Worm (Caenorhabditis elegans) whole organism, young adult: Measurements from ENCODE around the gene avr-15.

Experiments
- B0035.1 ChIP-seq: sonication (generic microtip); optimal IDR thresholded peaks from 2 replicates; lab custom pipeline; 2016; ENCODE audit warnings: missing genetic modification characterization, mild to moderate bottlenecking, missing compliant biosample characterization, missing genotype, missing genetic modification reagents
- F10E7.11 ChIP-seq: sonication (generic microtip); optimal IDR thresholded peaks from 2 replicates; lab custom pipeline; 2017; ENCODE audit warnings: mild to moderate bottlenecking, missing genetic modification characterization, moderate library complexity, missing compliant biosample characterization
- F22D6.2 ChIP-seq: sonication (generic microtip); optimal IDR thresholded peaks from 2 replicates; lab custom pipeline; 2016; ENCODE audit warnings: mild to moderate bottlenecking, missing genetic modification characterization, missing compliant biosample characterization
- F33H1.4 ChIP-seq: fragments of 200-800 bp; sonication (Bioruptor generic); IDR thresholded peaks from 2 replicates; pipeline ENCODE4 v1.3.6; 2022; ENCODE audit warnings: missing genetic modification reagents, missing genetic modification characterization, missing compliant biosample characterization
- T07F8.4 ChIP-seq: sonication (generic microtip); optimal IDR thresholded peaks from 2 replicates; lab custom pipeline; 2016; ENCODE audit warnings: mild to moderate bottlenecking, missing genetic modification characterization, moderate library complexity, missing compliant biosample characterization
- aptf-2 ChIP-seq: fragments of 200-800 bp; sonication (Bioruptor generic); conservative IDR thresholded peaks from 2 replicates; pipeline ENCODE4 v1.3.6; 2022; ENCODE audit warnings: missing genetic modification reagents, missing genetic modification characterization, missing compliant biosample characterization
- athp-1 ChIP-seq: sonication (generic microtip); optimal IDR thresholded peaks from 2 replicates; lab custom pipeline; 2017; ENCODE audit warnings: mild to moderate bottlenecking, missing genetic modification characterization, missing compliant biosample characterization
- attf-6 ChIP-seq: fragments of 200-800 bp; sonication (Bioruptor generic); IDR thresholded peaks from 2 replicates; pipeline ENCODE4 v1.3.6; 2022; ENCODE audit warnings: missing genetic modification reagents, missing genetic modification characterization, missing compliant biosample characterization
- ccch-3 ChIP-seq: fragments of 200-800 bp; sonication (Bioruptor generic); optimal IDR thresholded peaks from 2 replicates; lab custom pipeline; 2018; ENCODE audit warnings: mild to moderate bottlenecking, missing genetic modification characterization, missing compliant biosample characterization
- cebp-2 ChIP-seq: fragments of 200-800 bp; sonication (Bioruptor generic); IDR thresholded peaks from 2 replicates; pipeline ENCODE4 v1.3.6; 2022; ENCODE audit warnings: missing genetic modification characterization, missing compliant biosample characterization
- ceh-27 ChIP-seq: fragments of 200-800 bp; sonication (Bioruptor generic); optimal IDR thresholded peaks from 2 replicates; lab custom pipeline; 2018; ENCODE audit warnings: mild to moderate bottlenecking, missing genetic modification characterization, moderate library complexity, missing compliant biosample characterization
- ceh-40 ChIP-seq: fragments of 200-800 bp; sonication (Bioruptor generic); IDR thresholded peaks from 2 replicates; pipeline ENCODE4 v1.3.6; 2022; ENCODE audit warnings: missing genetic modification characterization, missing compliant biosample characterization
- ceh-58 ChIP-seq: fragments of 200-800 bp; sonication (Bioruptor generic); IDR thresholded peaks from 2 replicates; pipeline ENCODE4 v1.3.6; 2022; ENCODE audit warnings: missing genetic modification characterization, missing compliant biosample characterization
- ceh-91 ChIP-seq: fragments of 200-800 bp; sonication (Bioruptor generic); IDR thresholded peaks from 2 replicates; pipeline ENCODE4 v1.3.6; 2022; ENCODE audit warnings: missing genetic modification reagents, missing genetic modification characterization, missing compliant biosample characterization
- chd-7 ChIP-seq: sonication (generic microtip); optimal IDR thresholded peaks from 2 replicates; lab custom pipeline; 2016; ENCODE audit warnings: mild to moderate bottlenecking, missing genetic modification characterization, moderate library complexity, missing compliant biosample characterization
- efl-1 ChIP-seq: fragments of 150-350 bp; optimal IDR thresholded peaks from 2 replicates; lab custom pipeline; 2014; ENCODE audit warnings: missing biosample characterization, missing genetic modification reagents, missing genetic modification characterization
- egl-44 ChIP-seq: fragments of 200-800 bp; sonication (Bioruptor generic); IDR thresholded peaks from 2 replicates; pipeline ENCODE4 v1.3.6; 2022; ENCODE audit warnings: missing genetic modification reagents, missing genetic modification characterization, missing compliant biosample characterization
- egrh-3 ChIP-seq: fragments of 200-800 bp; sonication (Bioruptor generic); IDR thresholded peaks from 2 replicates; pipeline ENCODE4 v1.3.6; 2022; ENCODE audit warnings: missing genetic modification reagents, missing genetic modification characterization, missing compliant biosample characterization
- ekl-4 ChIP-seq: fragments of 200-800 bp; sonication (Bioruptor generic); IDR thresholded peaks from 2 replicates; pipeline ENCODE4 v1.3.6; 2022; ENCODE audit warnings: missing genetic modification reagents, missing genetic modification characterization, missing compliant biosample characterization
- him-1 ChIP-seq: sonication (generic microtip); optimal IDR thresholded peaks from 2 replicates; lab custom pipeline; 2016; ENCODE audit warnings: missing genotype, missing genetic modification reagents, missing genetic modification characterization, missing compliant biosample characterization
- hlh-26 ChIP-seq: fragments of 200-800 bp; sonication (Bioruptor generic); conservative IDR thresholded peaks from 2 replicates; pipeline ENCODE4 v1.3.6; 2022; ENCODE audit warnings: missing genetic modification reagents, missing genetic modification characterization, missing compliant biosample characterization
- hmg-1.2 ChIP-seq: fragments of 200-800 bp; sonication (Bioruptor generic); IDR thresholded peaks from 2 replicates; pipeline ENCODE4 v1.3.6; 2022; ENCODE audit warnings: missing genetic modification reagents, missing genetic modification characterization, missing compliant biosample characterization
- hmg-20 ChIP-seq: fragments of 200-800 bp; sonication (Bioruptor generic); IDR thresholded peaks from 2 replicates; pipeline ENCODE4 v1.3.6; 2022; ENCODE audit warnings: missing genetic modification reagents, missing genetic modification characterization, missing compliant biosample characterization
- lag-1 ChIP-seq: fragments of 200-800 bp; sonication (Bioruptor generic); IDR thresholded peaks from 2 replicates; pipeline ENCODE4 v1.3.6; 2022; ENCODE audit warnings: missing genetic modification reagents, missing genetic modification characterization, missing compliant biosample characterization
- let-526 ChIP-seq: fragments of 200-800 bp; sonication (Bioruptor generic); IDR thresholded peaks from 2 replicates; pipeline ENCODE4 v1.3.6; 2022; ENCODE audit warnings: missing genetic modification reagents, missing genetic modification characterization, missing compliant biosample characterization
- let-607 ChIP-seq, 2 experiments: fragments of 200-800 bp in 1 of 2; sonication (Bioruptor generic) in 1 of 2; sonication (generic microtip) in 1 of 2; optimal IDR thresholded peaks; 2 replicates each; lab custom pipeline; 2016 to 2018; ENCODE audit warnings: mild to moderate bottlenecking in 2 of 2, missing compliant biosample characterization in 2 of 2, missing genetic modification characterization in 2 of 2, moderate library complexity in 2 of 2, missing genotype in 1 of 2
- lin-35 ChIP-seq, 3 experiments: fragments of 150-350 bp in 2 of 3; sonication (generic microtip) in 1 of 3; optimal IDR thresholded peaks; 2 replicates each; lab custom pipeline; 2014 to 2018; ENCODE audit warnings: missing biosample characterization in 3 of 3, missing genetic modification characterization in 3 of 3, missing genetic modification reagents in 3 of 3
- lin-40 ChIP-seq: sonication (generic microtip); optimal IDR thresholded peaks from 2 replicates; lab custom pipeline; 2016; ENCODE audit warnings: missing genetic modification characterization, mild to moderate bottlenecking, missing compliant biosample characterization, missing genotype, missing genetic modification reagents
- lir-1 ChIP-seq: fragments of 200-800 bp; sonication (Bioruptor generic); conservative IDR thresholded peaks from 2 replicates; pipeline ENCODE4 v1.3.6; 2022; ENCODE audit warnings: missing genetic modification reagents, missing genetic modification characterization, missing compliant biosample characterization
- madf-10 ChIP-seq: sonication (generic microtip); optimal IDR thresholded peaks from 2 replicates; lab custom pipeline; 2016; ENCODE audit warnings: mild to moderate bottlenecking, missing genetic modification characterization, missing compliant biosample characterization
- madf-8 ChIP-seq: fragments of 200-800 bp; sonication (Bioruptor generic); conservative IDR thresholded peaks from 2 replicates; pipeline ENCODE4 v1.3.6; 2022; ENCODE audit warnings: missing genetic modification reagents, missing genetic modification characterization, missing compliant biosample characterization
- mcd-1 ChIP-seq: fragments of 200-800 bp; sonication (Bioruptor generic); IDR thresholded peaks from 2 replicates; pipeline ENCODE4 v1.3.6; 2022; ENCODE audit warnings: missing genetic modification reagents, missing genetic modification characterization, missing compliant biosample characterization
- nhr-80 ChIP-seq: sonication (generic microtip); optimal IDR thresholded peaks from 2 replicates; lab custom pipeline; 2016; ENCODE audit warnings: missing genetic modification characterization, missing compliant biosample characterization
- pbrm-1 ChIP-seq: fragments of 200-800 bp; sonication (Bioruptor generic); IDR thresholded peaks from 2 replicates; pipeline ENCODE4 v1.3.6; 2022; ENCODE audit warnings: missing genetic modification reagents, missing genetic modification characterization, missing compliant biosample characterization
- rec-8 ChIP-seq, 2 experiments: sonication (generic microtip); optimal IDR thresholded peaks; 2 replicates each; lab custom pipeline; 2016; ENCODE audit warnings: mild to moderate bottlenecking in 2 of 2, missing genetic modification characterization in 2 of 2, missing genetic modification reagents in 2 of 2, missing genotype in 2 of 2, missing biosample characterization in 1 of 2, missing compliant biosample characterization in 1 of 2, moderate library complexity in 1 of 2
- sea-2 ChIP-seq: fragments of 200-800 bp; sonication (Bioruptor generic); IDR thresholded peaks from 2 replicates; pipeline ENCODE4 v1.3.6; 2022; ENCODE audit warnings: missing genetic modification characterization, missing compliant biosample characterization
- snpc-1.1 ChIP-seq: sonication (generic microtip); optimal IDR thresholded peaks from 2 replicates; lab custom pipeline; 2017; ENCODE audit warnings: missing genetic modification characterization, mild to moderate bottlenecking, missing compliant biosample characterization, antibody characterized with exemption, moderate library complexity, missing genotype, missing genetic modification reagents; ENCODE audit not compliant: insufficient read depth
- snpc-4 ChIP-seq, 5 experiments: fragments of 150-350 bp in 1 of 5; sonication (generic microtip) in 4 of 5; optimal IDR thresholded peaks; 2 replicates each; lab custom pipeline; 2014 to 2018; ENCODE audit warnings: missing genetic modification characterization in 5 of 5, missing biosample characterization in 3 of 5, antibody characterized with exemption in 2 of 5, mild to moderate bottlenecking in 2 of 5, missing compliant biosample characterization in 2 of 5, missing genotype in 2 of 5, moderate library complexity in 2 of 5, missing genetic modification reagents in 1 of 5
- somi-1 ChIP-seq: fragments of 200-800 bp; sonication (Bioruptor generic); optimal IDR thresholded peaks from 2 replicates; lab custom pipeline; 2018; ENCODE audit warnings: mild to moderate bottlenecking, missing genetic modification characterization, missing compliant biosample characterization
- tbp1 ChIP-seq: fragments of 200-800 bp; sonication (Bioruptor generic); optimal IDR thresholded peaks from 2 replicates; lab custom pipeline; 2018; ENCODE audit warnings: mild to moderate bottlenecking, missing genetic modification characterization, missing compliant biosample characterization
- tlf-1 ChIP-seq: fragments of 200-800 bp; sonication (Bioruptor generic); optimal IDR thresholded peaks from 2 replicates; lab custom pipeline; 2018; ENCODE audit warnings: mild to moderate bottlenecking, missing genetic modification characterization, missing compliant biosample characterization
- unc-130 ChIP-seq: sonication (generic microtip); optimal IDR thresholded peaks from 2 replicates; lab custom pipeline; 2016; ENCODE audit warnings: missing genetic modification reagents, missing genetic modification characterization, missing compliant biosample characterization
- xnd-1 ChIP-seq: sonication (generic microtip); optimal IDR thresholded peaks from 2 replicates; lab custom pipeline; 2016; ENCODE audit warnings: missing genotype, missing genetic modification reagents, missing genetic modification characterization, missing compliant biosample characterization
- ztf-22 ChIP-seq: fragments of 200-800 bp; sonication (Bioruptor generic); optimal IDR thresholded peaks from 2 replicates; lab custom pipeline; 2018; ENCODE audit warnings: mild to moderate bottlenecking, missing genetic modification characterization, moderate library complexity, missing compliant biosample characterization
- ztf-28 ChIP-seq: fragments of 200-800 bp; sonication (Bioruptor generic); IDR thresholded peaks from 2 replicates; pipeline ENCODE4 v1.3.6; 2022; ENCODE audit warnings: missing genetic modification reagents, missing genetic modification characterization, missing compliant biosample characterization
- ztf-6 ChIP-seq: fragments of 200-800 bp; sonication (Bioruptor generic); IDR thresholded peaks from 2 replicates; pipeline ENCODE4 v1.3.6; 2022; ENCODE audit warnings: missing genetic modification reagents, missing genetic modification characterization, missing compliant biosample characterization

avr-15 gene

DNA sequence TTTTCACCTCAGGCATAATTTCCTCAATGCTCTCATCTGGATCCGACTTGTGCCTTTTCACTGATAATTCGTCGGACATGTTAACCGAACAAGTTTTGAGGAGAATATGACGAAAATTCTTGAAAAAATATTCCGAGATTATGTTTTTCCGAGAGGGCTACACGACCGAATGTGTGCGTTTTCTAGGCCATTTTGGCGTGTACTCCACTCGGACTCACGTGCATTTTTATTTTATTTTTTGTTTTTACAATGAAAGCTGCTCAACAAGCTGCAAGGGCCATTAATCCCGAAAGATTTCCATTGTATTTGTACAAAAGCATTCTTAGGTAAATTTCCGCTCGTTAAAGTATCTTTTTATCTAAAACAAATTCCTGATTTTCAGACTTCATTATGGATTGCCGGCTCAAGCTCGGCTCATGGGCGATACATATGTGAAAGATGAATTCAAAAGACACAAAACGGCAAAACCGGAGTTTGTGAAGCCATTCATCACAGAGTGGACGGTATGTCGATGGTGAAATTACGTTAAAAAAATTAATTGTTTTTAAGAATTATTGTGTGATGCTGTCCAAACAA, 43.2 kb downstream of the avr-15 start, which contains the start of the genes F25H9.6 and F25H9.7 (continued):
- no peak; the same call in 1 of the 2 replicates for TF ChIP-seq egrh-3 (GFP tag; lab: Robert Waterston, UW)
- TF ChIP-seq snpc-4 (GFP tag; optimal IDR thresholded peaks at IDR 0.05; lab: Kevin White, UChicago): no peak
- TF ChIP-seq snpc-4 (tag; optimal IDR thresholded peaks at IDR 0.05; lab: Kevin White, UChicago): peak in 1 of 4 experiments; percentile 54
- TF ChIP-seq F33H1.4 (GFP tag; lab: Robert Waterston, UW): peak; percentile 58
- peak; percentile 76 for TF ChIP-seq F22D6.2 (tag; lab: Kevin White, UChicago)
- 0 out of 2 replicates have a peak, but pooled peaks have one; percentile 70 for TF ChIP-seq ztf-28 (GFP tag; lab: Robert Waterston, UW)
- TF ChIP-seq madf-8 (GFP tag; lab: Robert Waterston, UW): peak; percentile 63
- TF ChIP-seq madf-10 (tag; lab: Kevin White, UChicago): peak; percentile 74
- TF ChIP-seq nhr-80 (tag; lab: Kevin White, UChicago): no peak
- TF ChIP-seq T07F8.4 (tag; lab: Kevin White, UChicago): no peak
- TF ChIP-seq mcd-1 (GFP tag; lab: Robert Waterston, UW): peak; percentile 82
- no peak for TF ChIP-seq hlh-26 (GFP tag; lab: Robert Waterston, UW)
- peak; percentile 58 for TF ChIP-seq tbp1 (GFP tag; lab: Kevin White, UChicago)
- peak; percentile 42 for TF ChIP-seq B0035.1 (tag; lab: Kevin White, UChicago)
- peak; percentile 93 for TF ChIP-seq lir-1 (GFP tag; lab: Robert Waterston, UW)
- TF ChIP-seq attf-6: peak; percentile 66
- peak; percentile 77 for TF ChIP-seq let-526
- TF ChIP-seq let-607 (tag; optimal IDR thresholded peaks at IDR 0.05; lab: Kevin White, UChicago): peak in 1 of 2 experiments; percentile 71
- peak; percentile 53 for TF ChIP-seq somi-1 (GFP tag; lab: Kevin White, UChicago)
- peak; percentile 39 for TF ChIP-seq ztf-22
- TF ChIP-seq ccch-3 (GFP tag; lab: Kevin White, UChicago): peak; percentile 99
- peak; percentile 31 to 92 for TF ChIP-seq rec-8 (tag; optimal IDR thresholded peaks at IDR 0.05; lab: Kevin White, UChicago)
- TF ChIP-seq hmg-20 (GFP tag; lab: Robert Waterston, UW): peak; percentile 82
- TF ChIP-seq lin-35 (GFP tag; optimal IDR thresholded peaks at IDR 0.05; lab: Kevin White, UChicago): peak in 1 of 3 experiments; percentile 64
- peak; percentile 79 for TF ChIP-seq athp-1 (tag; lab: Kevin White, UChicago)
- TF ChIP-seq ekl-4: peak; percentile 59; the same call in 1 of the 2 replicates
- TF ChIP-seq him-1: peak; percentile 86
- 0 out of 2 replicates have a peak, but pooled peaks have one; percentile 29 for TF ChIP-seq hmg-1.2 (GFP tag; lab: Robert Waterston, UW)
- peak; percentile 53; the same call in 1 of the 2 replicates for TF ChIP-seq egl-44 (GFP tag; lab: Robert Waterston, UW)
- peak; percentile 70; the same call in 1 of the 2 replicates for TF ChIP-seq pbrm-1
- peak; percentile 44 for TF ChIP-seq xnd-1 (tag; lab: Kevin White, UChicago)
- no peak for TF ChIP-seq snpc-1.1 (tag; lab: Kevin White, UChicago)
- no peak for TF ChIP-seq efl-1
- TF ChIP-seq ceh-91: peak; percentile 51; the same call in 1 of the 2 replicates
- peak; percentile 47; the same call in 1 of the 2 replicates for TF ChIP-seq sea-2 (GFP tag; lab: Robert Waterston, UW)
- peak; percentile 22 for TF ChIP-seq F10E7.11 (tag; lab: Kevin White, UChicago)
- no peak for TF ChIP-seq ceh-58
- peak; percentile 83 for TF ChIP-seq chd-7 (tag; lab: Kevin White, UChicago)
- TF ChIP-seq ztf-6 (GFP tag; lab: Robert Waterston, UW): no peak
- TF ChIP-seq ceh-27 (GFP tag; lab: Kevin White, UChicago): peak; percentile 95
- TF ChIP-seq tlf-1 (GFP tag; lab: Kevin White, UChicago): peak; percentile 70
- 0 out of 2 replicates have a peak, but pooled peaks have one; percentile 36 for TF ChIP-seq ceh-40 (GFP tag; lab: Robert Waterston, UW)
- no peak for TF ChIP-seq cebp-2
- peak; percentile 82; the same call in 1 of the 2 replicates for TF ChIP-seq aptf-2 (GFP tag; lab: Robert Waterston, UW)
- TF ChIP-seq lag-1 (GFP tag; lab: Robert Waterston, UW): no peak
- TF ChIP-seq lin-40 (tag; lab: Kevin White, UChicago): peak; percentile 77
- TF ChIP-seq unc-130: peak; percentile 96
